Worm (Caenorhabditis elegans) whole organism, L2 larva: ENCODE data around the gene T07H3.8.

ENCODE experiments used
- ama-1 ChIP-seq: fragments of 150-350 bp; optimal IDR thresholded peaks from 2 replicates; lab custom pipeline; 2018; ENCODE audit warnings: inconsistent platforms
- nhr-25 ChIP-seq: fragments of 150-350 bp; sonication (generic microtip); optimal IDR thresholded peaks from 3 replicates; lab custom pipeline; 2014; ENCODE audit warnings: missing biosample characterization, missing genetic modification characterization
- snpc-4 ChIP-seq: fragments of 150-350 bp; optimal IDR thresholded peaks from 2 replicates; lab custom pipeline; 2014; ENCODE audit warnings: missing biosample characterization, missing genetic modification characterization

DNA sequence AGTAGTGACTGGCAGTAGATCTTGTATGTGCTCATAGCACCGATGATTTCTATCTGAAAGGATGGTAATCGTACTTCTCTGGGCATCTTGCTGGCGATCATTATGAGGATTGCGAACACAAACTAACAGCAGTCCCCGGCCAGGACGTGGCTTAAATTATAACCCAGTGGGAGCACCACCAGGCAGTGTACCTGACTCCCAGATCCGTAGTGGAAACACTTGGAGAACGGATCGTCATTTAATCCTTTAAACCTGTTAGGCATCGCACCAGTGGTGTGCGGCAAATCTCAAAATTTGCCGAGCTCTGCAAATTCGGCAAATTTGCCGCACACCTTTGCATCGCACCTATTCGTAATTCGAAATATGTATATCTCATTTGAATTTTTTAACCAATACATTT is 18.8 kb upstream of the T07H3.8 start, which contains the start of gene K05F6.8:
- TF ChIP-seq nhr-25 (tag; lab: Kevin White, UChicago) (no peak), ama-1 (lab: Kevin White, UChicago) (no peak), snpc-4 (no peak)
